Fruit fly (Drosophila melanogaster): ENCODE measurements around the gene Rsph1.

The Rsph1 gene

DNA sequence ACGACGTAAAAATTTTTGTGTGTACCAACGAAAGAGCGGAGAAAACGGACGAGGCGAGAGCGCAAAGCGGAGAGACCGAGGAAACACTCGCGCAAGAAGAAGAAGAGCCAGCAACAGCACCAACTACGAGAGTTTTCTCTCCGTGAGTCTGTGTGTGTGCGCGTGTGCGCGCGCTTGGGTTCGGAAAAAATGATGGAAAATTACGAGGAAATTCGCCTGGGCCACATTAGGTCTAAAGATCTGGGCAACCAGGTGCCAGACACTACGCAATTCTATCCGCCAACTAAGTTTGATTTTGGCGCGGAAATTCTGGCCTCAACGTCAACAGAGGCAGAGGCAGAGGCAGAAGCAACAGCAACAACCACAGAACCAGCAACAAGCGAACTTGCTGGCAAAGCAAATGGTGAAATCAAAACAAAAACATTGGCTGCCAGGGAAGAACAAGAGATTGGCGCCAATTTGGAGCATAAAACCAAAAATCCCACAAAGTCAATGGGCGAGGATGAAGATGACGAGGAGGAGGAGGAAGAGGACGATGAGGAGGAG lies 17.4 kb upstream of the Rsph1 start, which contains the start of gene DnaJ-H:
Gene DnaJ-H, minus strand, starts transcription at position 271 of the 546 bp plus-strand sequence.
- TF ChIP-seq cic (GFP tag; optimal IDR thresholded peaks at IDR 0.05) (peak; percentile 60), CG7045 (GFP tag; optimal IDR thresholded peaks at IDR 0.05) (no peak), tj (GFP tag; optimal IDR thresholded peaks at IDR 0.05) (peak; percentile 88), Mnt (GFP tag; optimal IDR thresholded peaks at IDR 0.05) (peak; percentile 37), Crg-1 (GFP tag; optimal IDR thresholded peaks at IDR 0.05) (no peak), CG7101 (tag; optimal IDR thresholded peaks at IDR 0.05) (no peak), CG1620 (GFP tag; optimal IDR thresholded peaks at IDR 0.05) (no peak)

DNA sequence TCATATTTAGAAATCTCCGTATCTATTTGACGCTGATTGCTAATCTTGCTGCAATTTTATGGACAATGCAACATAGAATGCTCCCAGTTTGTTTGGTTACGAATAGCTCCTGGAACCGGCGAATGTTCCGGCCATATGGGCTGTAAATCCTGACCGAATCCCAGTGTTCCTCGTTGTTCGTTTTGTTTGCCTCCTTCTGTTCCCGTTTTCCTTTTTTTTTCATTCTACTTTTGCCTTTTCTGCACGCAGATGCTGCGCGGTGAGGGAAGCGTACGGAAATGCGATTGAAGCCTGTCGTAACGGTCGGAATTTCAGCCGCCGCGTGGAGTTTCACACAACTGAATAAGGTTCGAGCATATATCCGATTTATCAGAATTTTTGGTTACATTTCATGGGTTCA lies 7.1 kb upstream of the Rsph1 start, which contains the start of gene CG43925:
Gene CG43925, plus strand, starts transcription at position 301 of the 400 bp plus-strand sequence.
- TF ChIP-seq CG7101 (tag; optimal IDR thresholded peaks at IDR 0.05) = no peak
- TF ChIP-seq tj (GFP tag; optimal IDR thresholded peaks at IDR 0.05) = no peak
- no peak for TF ChIP-seq Crg-1 (GFP tag; optimal IDR thresholded peaks at IDR 0.05)
- no peak for TF ChIP-seq Hr96 (GFP tag; optimal IDR thresholded peaks at IDR 0.05)
- no peak for TF ChIP-seq Clk (GFP tag; optimal IDR thresholded peaks at IDR 0.05)
- no peak for TF ChIP-seq CG1620 (GFP tag; optimal IDR thresholded peaks at IDR 0.05)
- TF ChIP-seq CG7045 (GFP tag; optimal IDR thresholded peaks at IDR 0.05) = no peak
- TF ChIP-seq cnc (optimal IDR thresholded peaks at IDR 0.05) = no peak
- TF ChIP-seq CG12768 (GFP tag; optimal IDR thresholded peaks at IDR 0.05) = no peak
- TF ChIP-seq toe (GFP tag; optimal IDR thresholded peaks at IDR 0.05) = no peak
- no peak for TF ChIP-seq CG14711 (tag; optimal IDR thresholded peaks at IDR 0.05)
- TF ChIP-seq pad (GFP tag; optimal IDR thresholded peaks at IDR 0.05) = no peak
- no peak for TF ChIP-seq CG5204 (GFP tag; optimal IDR thresholded peaks at IDR 0.05)
- TF ChIP-seq Mnt (GFP tag; optimal IDR thresholded peaks at IDR 0.05) = no peak
- no peak for TF ChIP-seq ovo (GFP tag; optimal IDR thresholded peaks at IDR 0.05)
- TF ChIP-seq CG33017 (tag; optimal IDR thresholded peaks at IDR 0.05) = no peak
- no peak for TF ChIP-seq CG11617 (GFP tag; optimal IDR thresholded peaks at IDR 0.05)

DNA sequence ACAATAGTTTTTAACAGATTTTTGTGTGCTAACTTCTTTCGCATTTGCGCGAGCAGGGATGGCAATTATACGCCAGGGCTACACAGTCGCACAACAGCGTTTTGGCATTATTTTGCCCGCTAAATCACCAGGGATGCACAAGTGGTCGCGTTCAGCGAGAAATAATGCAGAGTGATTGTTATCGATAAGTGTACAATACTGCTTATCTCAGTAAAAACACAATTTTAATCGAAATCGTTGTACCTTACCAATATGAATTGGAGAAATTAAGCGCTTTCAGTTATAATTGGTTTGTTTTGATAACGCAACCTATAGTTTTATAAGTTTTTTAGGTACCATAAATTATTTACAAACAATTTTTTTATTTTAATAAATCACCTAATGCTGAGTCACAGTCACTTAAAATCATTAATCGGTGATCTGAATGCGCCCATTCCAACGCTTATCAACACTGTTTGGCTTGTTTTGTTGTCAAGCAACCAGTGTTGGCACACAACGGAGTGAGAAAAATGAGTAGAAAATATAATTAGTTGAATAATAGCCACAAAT lies 6.5 kb upstream of the Rsph1 start, which contains the start of the genes Sfmbt and CG5439:
Gene Sfmbt, minus strand, starts transcription at position 85 of the 549 bp plus-strand sequence.
Gene CG5439, plus strand, starts transcription at position 450 of the 549 bp plus-strand sequence.
- TF ChIP-seq CG11617 (GFP tag; optimal IDR thresholded peaks at IDR 0.05) (peak; percentile 88), Hr96 (GFP tag; optimal IDR thresholded peaks at IDR 0.05) (peak; percentile 88), Clk (GFP tag; optimal IDR thresholded peaks at IDR 0.05) (peak; percentile 88), pad (GFP tag; optimal IDR thresholded peaks at IDR 0.05) (peak; percentile 80), Crg-1 (GFP tag; optimal IDR thresholded peaks at IDR 0.05) (peak; percentile 83), tj (GFP tag; optimal IDR thresholded peaks at IDR 0.05) (peak; percentile 93), cnc (optimal IDR thresholded peaks at IDR 0.05) (peak in 1 of 2 experiments; percentile 80), CG14711 (tag; optimal IDR thresholded peaks at IDR 0.05) (peak; percentile 74), CG33017 (tag; optimal IDR thresholded peaks at IDR 0.05) (peak; percentile 82), CG5204 (GFP tag; optimal IDR thresholded peaks at IDR 0.05) (no peak), ovo (GFP tag; optimal IDR thresholded peaks at IDR 0.05) (peak; percentile 74), CG7045 (GFP tag; optimal IDR thresholded peaks at IDR 0.05) (peak; percentile 82), cic (GFP tag; optimal IDR thresholded peaks at IDR 0.05) (peak; percentile 57), Mnt (GFP tag; optimal IDR thresholded peaks at IDR 0.05) (peak; percentile 81), CG1620 (GFP tag; optimal IDR thresholded peaks at IDR 0.05) (peak; percentile 91), CG7101 (tag; optimal IDR thresholded peaks at IDR 0.05) (peak; percentile 83), CG12768 (GFP tag; optimal IDR thresholded peaks at IDR 0.05) (peak; percentile 85), kay (GFP tag; ENCODE audit: borderline replicate concordance) (no peak), bab1 (GFP tag; optimal IDR thresholded peaks at IDR 0.05) (peak; percentile 85), toe (GFP tag; optimal IDR thresholded peaks at IDR 0.05) (peak; percentile 95)

DNA sequence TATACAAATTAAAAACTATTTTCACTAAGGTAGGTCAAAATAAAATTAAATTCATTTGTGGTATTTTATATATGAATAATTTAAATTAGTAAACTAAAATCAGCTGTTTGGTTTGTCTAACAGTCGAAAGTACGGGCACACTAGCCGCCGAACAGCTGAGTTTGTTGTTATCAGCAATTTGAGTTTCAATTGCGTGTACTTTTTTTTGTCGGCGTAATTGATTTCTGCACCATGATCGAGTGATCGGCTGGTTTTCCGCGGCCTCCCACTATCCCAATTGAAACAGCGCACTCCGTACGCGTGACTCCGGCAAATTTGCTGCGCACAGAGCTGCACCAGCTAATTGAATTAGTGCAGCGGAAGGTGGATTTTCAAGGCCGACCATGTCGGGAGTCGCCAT lies 4.2 kb upstream of the Rsph1 start, which contains the start of gene Alg7:
Gene Alg7, plus strand, starts transcription at position 153 of the 400 bp plus-strand sequence.
- TF ChIP-seq Crg-1 (GFP tag; optimal IDR thresholded peaks at IDR 0.05) (no peak), CG12768 (GFP tag; optimal IDR thresholded peaks at IDR 0.05) (no peak), cic (GFP tag; optimal IDR thresholded peaks at IDR 0.05) (no peak), bab1 (GFP tag; optimal IDR thresholded peaks at IDR 0.05) (peak; percentile 49), ovo (GFP tag; optimal IDR thresholded peaks at IDR 0.05) (no peak), CG33017 (tag; optimal IDR thresholded peaks at IDR 0.05) (no peak), tj (GFP tag; optimal IDR thresholded peaks at IDR 0.05) (peak; percentile 45), CG14711 (tag; optimal IDR thresholded peaks at IDR 0.05) (no peak), CG5204 (GFP tag; optimal IDR thresholded peaks at IDR 0.05) (no peak), CG1620 (GFP tag; optimal IDR thresholded peaks at IDR 0.05) (no peak), CG7045 (GFP tag; optimal IDR thresholded peaks at IDR 0.05) (no peak), cnc (optimal IDR thresholded peaks at IDR 0.05) (no peak), CG7101 (tag; optimal IDR thresholded peaks at IDR 0.05) (no peak)

DNA sequence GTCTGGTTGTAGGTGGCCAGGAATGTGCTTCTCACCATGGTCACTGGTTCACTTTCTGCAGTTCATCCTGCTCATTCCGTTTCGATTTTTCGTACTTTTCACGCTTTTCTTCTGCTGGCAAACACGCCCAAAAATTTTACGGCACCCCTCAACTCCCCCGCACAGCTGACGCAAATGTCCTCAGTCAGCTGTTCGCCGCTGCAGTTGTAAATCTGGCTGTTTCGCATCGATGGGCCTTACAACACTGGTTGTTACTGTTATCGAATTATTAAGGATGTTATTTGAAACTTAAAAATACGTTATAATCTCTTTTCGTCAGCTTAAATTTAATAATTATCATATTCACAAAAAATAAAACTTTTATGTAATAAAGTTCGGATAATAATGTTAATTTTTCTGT lies 835 bp upstream of the Rsph1 start, which contains the start of gene Mgat3:
Gene Mgat3, minus strand, starts transcription at position 182 of the 400 bp plus-strand sequence.
- TF ChIP-seq tj (GFP tag; optimal IDR thresholded peaks at IDR 0.05) = no peak
- no peak for TF ChIP-seq Crg-1 (GFP tag; optimal IDR thresholded peaks at IDR 0.05)
- TF ChIP-seq CG5204 (GFP tag; optimal IDR thresholded peaks at IDR 0.05) = no peak
- TF ChIP-seq CG33017 (tag; optimal IDR thresholded peaks at IDR 0.05) = no peak
- no peak for TF ChIP-seq CG11617 (GFP tag; optimal IDR thresholded peaks at IDR 0.05)
- no peak for TF ChIP-seq CG7045 (GFP tag; optimal IDR thresholded peaks at IDR 0.05)
- no peak for TF ChIP-seq CG12768 (GFP tag; optimal IDR thresholded peaks at IDR 0.05)
- TF ChIP-seq cnc (optimal IDR thresholded peaks at IDR 0.05) = no peak
- TF ChIP-seq toe (GFP tag; optimal IDR thresholded peaks at IDR 0.05) = no peak
- TF ChIP-seq cic (GFP tag; optimal IDR thresholded peaks at IDR 0.05) = no peak
- no peak for TF ChIP-seq bab1 (GFP tag; optimal IDR thresholded peaks at IDR 0.05)

DNA sequence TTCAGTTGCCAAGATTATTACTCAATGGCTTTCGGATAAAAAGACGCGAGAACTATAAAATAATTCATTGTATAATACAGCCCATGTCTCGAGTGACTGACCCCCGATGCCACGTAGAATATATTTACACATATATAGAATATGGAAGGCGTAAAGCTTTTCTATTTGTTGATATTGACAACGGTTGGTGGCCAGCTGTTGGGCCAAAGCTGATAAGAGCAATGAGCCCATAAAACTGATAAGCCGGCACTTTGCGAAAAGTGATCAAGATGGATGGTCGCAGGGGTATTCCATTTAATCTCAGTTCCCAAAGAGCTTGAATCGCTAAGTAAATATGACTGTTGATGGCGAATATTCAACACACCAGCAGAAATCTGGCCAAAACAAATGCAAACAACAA lies 7.3 kb downstream of the Rsph1 start:
- no peak for TF ChIP-seq Crg-1 (GFP tag; optimal IDR thresholded peaks at IDR 0.05)
- TF ChIP-seq Hr96 (GFP tag; optimal IDR thresholded peaks at IDR 0.05) = no peak
- no peak for TF ChIP-seq CG5204 (GFP tag; optimal IDR thresholded peaks at IDR 0.05)
- peak; percentile 26 for TF ChIP-seq CG7045 (GFP tag; optimal IDR thresholded peaks at IDR 0.05)
- peak; percentile 57 for TF ChIP-seq Mnt (GFP tag; optimal IDR thresholded peaks at IDR 0.05)
- TF ChIP-seq cnc (optimal IDR thresholded peaks at IDR 0.05) = no peak
- TF ChIP-seq tj (GFP tag; optimal IDR thresholded peaks at IDR 0.05) = peak; percentile 18
- peak; percentile 13 for TF ChIP-seq Clk (GFP tag; optimal IDR thresholded peaks at IDR 0.05)
- TF ChIP-seq kay (GFP tag; ENCODE audit: borderline replicate concordance) = no peak
- TF ChIP-seq toe (GFP tag; optimal IDR thresholded peaks at IDR 0.05) = no peak
- peak; percentile 43 for TF ChIP-seq CG33017 (tag; optimal IDR thresholded peaks at IDR 0.05)
- TF ChIP-seq pad (GFP tag; optimal IDR thresholded peaks at IDR 0.05) = peak; percentile 55
- TF ChIP-seq ovo (GFP tag; optimal IDR thresholded peaks at IDR 0.05) = peak; percentile 19
- TF ChIP-seq CG14711 (tag; optimal IDR thresholded peaks at IDR 0.05) = peak; percentile 12
- peak; percentile 95 for TF ChIP-seq cic (GFP tag; optimal IDR thresholded peaks at IDR 0.05)
- TF ChIP-seq CG12768 (GFP tag; optimal IDR thresholded peaks at IDR 0.05) = peak; percentile 81
- no peak for TF ChIP-seq CG1620 (GFP tag; optimal IDR thresholded peaks at IDR 0.05)
- TF ChIP-seq bab1 (GFP tag; optimal IDR thresholded peaks at IDR 0.05) = no peak
- TF ChIP-seq CG11617 (GFP tag; optimal IDR thresholded peaks at IDR 0.05) = peak; percentile 44
- TF ChIP-seq CG7101 (tag; optimal IDR thresholded peaks at IDR 0.05) = peak; percentile 52

Data from whole organism, adult.